Fruit fly (Drosophila melanogaster): Measurements from ENCODE around the gene CASK.
A peak's percentile ranks its signal among the peaks of the same experiment; 100 is the strongest.

The CASK gene

DNA sequence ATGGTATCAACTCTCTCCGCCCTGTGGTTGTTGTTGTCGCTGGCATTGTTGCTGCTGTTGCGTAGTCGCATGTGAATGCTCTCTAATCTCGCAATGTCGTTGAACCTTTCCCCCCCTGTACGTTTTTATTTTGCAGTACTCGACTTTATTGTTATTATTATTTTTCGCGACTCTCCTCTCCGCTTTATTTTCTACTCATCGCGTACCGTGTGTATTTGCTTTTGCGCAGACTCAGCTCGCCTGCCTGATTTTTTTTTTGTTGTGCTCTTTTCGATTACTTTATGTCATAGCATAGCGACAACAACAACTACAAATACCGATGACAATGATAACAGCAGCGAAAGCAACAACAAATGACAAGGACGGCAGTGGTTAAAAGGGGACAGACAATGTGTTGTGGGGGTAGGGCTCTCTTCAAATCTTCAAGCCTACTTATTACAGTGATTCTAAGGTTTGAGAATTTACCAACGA, 7.0 kb upstream of the CASK start:
- TF ChIP-seq pan (optimal IDR thresholded peaks at IDR 0.05) (no peak), dsf (GFP tag; optimal IDR thresholded peaks at IDR 0.05; ENCODE audit: borderline replicate concordance) (no peak), Dfd (GFP tag; optimal IDR thresholded peaks at IDR 0.05) (no peak), Vsx2 (GFP tag; optimal IDR thresholded peaks at IDR 0.05; ENCODE audit: partially characterized antibody) (peak; percentile 52), CrebA (GFP tag; optimal IDR thresholded peaks at IDR 0.05; ENCODE audit: borderline replicate concordance) (no peak), tai (GFP tag; optimal IDR thresholded peaks at IDR 0.05) (peak; percentile 74), brk (GFP tag; optimal IDR thresholded peaks at IDR 0.05) (no peak), dmrt93B (GFP tag; optimal IDR thresholded peaks at IDR 0.05) (no peak), h (GFP tag; optimal IDR thresholded peaks at IDR 0.05) (peak; percentile 10), HLH106 (tag; optimal IDR thresholded peaks at IDR 0.05) (no peak), dl (GFP tag; optimal IDR thresholded peaks at IDR 0.05; ENCODE audit: insufficient read depth in 1 of 2, partially characterized antibody in 2 of 2) (no peak), Hr83 (GFP tag; optimal IDR thresholded peaks at IDR 0.05; ENCODE audit: poor library complexity, severe bottlenecking) (no peak), usp (GFP tag; optimal IDR thresholded peaks at IDR 0.05) (no peak), lola (GFP tag; optimal IDR thresholded peaks at IDR 0.05) (no peak), N (GFP tag; optimal IDR thresholded peaks at IDR 0.05) (no peak), Jra (GFP tag; optimal IDR thresholded peaks at IDR 0.05) (no peak), CG32264 (GFP tag; optimal IDR thresholded peaks at IDR 0.05) (no peak), Mio (GFP tag; optimal IDR thresholded peaks at IDR 0.05) (no peak), woc (GFP tag; optimal IDR thresholded peaks at IDR 0.05) (peak; percentile 16), Hr78 (GFP tag; optimal IDR thresholded peaks at IDR 0.05) (no peak), fru (GFP tag; optimal IDR thresholded peaks at IDR 0.05) (peak; percentile 25), sv (GFP tag; optimal IDR thresholded peaks at IDR 0.05) (no peak), Abd-B (GFP tag; optimal IDR thresholded peaks at IDR 0.05) (no peak), jim (GFP tag; optimal IDR thresholded peaks at IDR 0.05) (no peak), rgr (GFP tag; optimal IDR thresholded peaks at IDR 0.05) (no peak), GATAd (GFP tag; optimal IDR thresholded peaks at IDR 0.05) (no peak), Rel (GFP tag; optimal IDR thresholded peaks at IDR 0.05) (no peak), Rel (tag; optimal IDR thresholded peaks at IDR 0.05) (peak; percentile 44), Dif (GFP tag; optimal IDR thresholded peaks at IDR 0.05; ENCODE audit: partially characterized antibody) (peak; percentile 12), ey (GFP tag; optimal IDR thresholded peaks at IDR 0.05) (no peak), br (GFP tag; optimal IDR thresholded peaks at IDR 0.05) (peak; percentile 36), CG9705 (GFP tag; optimal IDR thresholded peaks at IDR 0.05) (no peak), OdsH (GFP tag; optimal IDR thresholded peaks at IDR 0.05) (no peak), psq (GFP tag; optimal IDR thresholded peaks at IDR 0.05) (peak; percentile 60), Sp1 (GFP tag; optimal IDR thresholded peaks at IDR 0.05) (no peak), sage (GFP tag; optimal IDR thresholded peaks at IDR 0.05) (peak; percentile 3), Myc (optimal IDR thresholded peaks at IDR 0.05) (no peak), foxo (GFP tag; optimal IDR thresholded peaks at IDR 0.05) (peak; percentile 5 to 10), Hnf4 (GFP tag; optimal IDR thresholded peaks at IDR 0.05) (peak; percentile 15)

- peak in 1 of 2 experiments; percentile 22 for TF ChIP-seq foxo (GFP tag; optimal IDR thresholded peaks at IDR 0.05)
- TF ChIP-seq dmrt93B (GFP tag; optimal IDR thresholded peaks at IDR 0.05) = peak; percentile 7
- no peak for TF ChIP-seq dl (GFP tag; optimal IDR thresholded peaks at IDR 0.05; ENCODE audit: insufficient read depth in 1 of 2, partially characterized antibody in 2 of 2)
Measured at dm6 chr3R:21828785-21829486, 6.5 kb upstream of the CASK start.

Data from whole organism, wandering third instar larva.